Fruit fly (Drosophila melanogaster): ENCODE data around the gene Ance.

The Ance gene

DNA sequence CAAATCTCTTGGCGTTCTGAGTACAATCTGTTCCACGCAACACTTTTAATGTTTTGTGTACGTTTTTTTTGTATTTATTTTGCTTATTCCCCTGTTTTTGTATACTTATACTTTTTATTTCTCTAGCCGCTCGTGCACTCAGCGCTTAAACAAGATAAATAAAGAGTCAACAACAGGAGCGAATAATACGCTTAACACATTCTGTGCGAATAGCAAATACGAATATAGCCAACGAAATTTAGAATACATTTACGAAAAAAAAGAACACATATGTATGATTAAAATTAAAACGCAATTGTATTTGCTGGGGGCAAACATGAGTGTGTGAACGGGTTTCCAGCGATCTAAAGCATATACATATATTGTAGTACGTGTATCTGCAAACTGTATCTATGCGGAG lies 23.5 kb upstream of the Ance start (continued):
- TF ChIP-seq Camta (GFP tag; optimal IDR thresholded peaks at IDR 0.05) = no peak
- no peak for TF ChIP-seq HmgZ (tag; optimal IDR thresholded peaks at IDR 0.05)
- TF ChIP-seq phol (tag; optimal IDR thresholded peaks at IDR 0.05) = no peak
- TF ChIP-seq CG6175 (GFP tag; IDR thresholded peaks at IDR 0.05) = no peak
- no peak for TF ChIP-seq Side (GFP tag; optimal IDR thresholded peaks at IDR 0.05)
- TF ChIP-seq Max (GFP tag; optimal IDR thresholded peaks at IDR 0.05) = no peak
- TF ChIP-seq Nf-YC (tag; optimal IDR thresholded peaks at IDR 0.05) = no peak
- no peak for TF ChIP-seq twi (tag; optimal IDR thresholded peaks at IDR 0.05)
- TF ChIP-seq zen2 (GFP tag; IDR thresholded peaks at IDR 0.05; ENCODE audit: partially characterized antibody) = no peak
- TF ChIP-seq Nf-YA (GFP tag; IDR thresholded peaks at IDR 0.05) = no peak
- no peak for TF ChIP-seq ERR (GFP tag; optimal IDR thresholded peaks at IDR 0.05)
- no peak for TF ChIP-seq CG1792 (GFP tag; optimal IDR thresholded peaks at IDR 0.05)
- TF ChIP-seq caup (GFP tag; optimal IDR thresholded peaks at IDR 0.05; ENCODE audit: severe bottlenecking) = peak; percentile 32
- TF ChIP-seq CG9609 (GFP tag; optimal IDR thresholded peaks at IDR 0.05) = no peak
- no peak for TF ChIP-seq pfk (GFP tag; optimal IDR thresholded peaks at IDR 0.05)
- TF ChIP-seq NK7.1 (GFP tag; optimal IDR thresholded peaks at IDR 0.05) = no peak
- no peak for TF ChIP-seq Antp (GFP tag; optimal IDR thresholded peaks at IDR 0.05)
- peak; percentile 81 for TF ChIP-seq Hmr (GFP tag; optimal IDR thresholded peaks at IDR 0.05)
- TF ChIP-seq ftz-f1 (GFP tag; optimal IDR thresholded peaks at IDR 0.05) = no peak
- no peak for TF ChIP-seq CkIIα-i1 (GFP tag; IDR thresholded peaks at IDR 0.05)
- no peak for TF ChIP-seq CG12219 (GFP tag; optimal IDR thresholded peaks at IDR 0.05)
- TF ChIP-seq CG2202 (tag; optimal IDR thresholded peaks at IDR 0.05) = no peak
- no peak for TF ChIP-seq bbx (GFP tag; IDR thresholded peaks at IDR 0.05; ENCODE audit: partially characterized antibody)
- no peak for TF ChIP-seq CG6813 (GFP tag; optimal IDR thresholded peaks at IDR 0.05)
- no peak for TF ChIP-seq Mrtf (GFP tag; IDR thresholded peaks at IDR 0.05)
- TF ChIP-seq MESR4 (GFP tag; optimal IDR thresholded peaks at IDR 0.05) = no peak
- TF ChIP-seq Ssrp (tag; optimal IDR thresholded peaks at IDR 0.05) = no peak
- no peak for TF ChIP-seq CG8290 (GFP tag; optimal IDR thresholded peaks at IDR 0.05)
- TF ChIP-seq CG8290 (tag; optimal IDR thresholded peaks at IDR 0.05) = no peak
- TF ChIP-seq CG5180 (GFP tag; optimal IDR thresholded peaks at IDR 0.05) = no peak
- no peak for TF ChIP-seq CG15011 (GFP tag; optimal IDR thresholded peaks at IDR 0.05)
- no peak for TF ChIP-seq nmo (GFP tag; optimal IDR thresholded peaks at IDR 0.05)
- TF ChIP-seq Ptx1 (GFP tag; IDR thresholded peaks at IDR 0.05) = no peak
- TF ChIP-seq Gsc (GFP tag; IDR thresholded peaks at IDR 0.05) = no peak
- no peak for TF ChIP-seq CG1603 (tag; optimal IDR thresholded peaks at IDR 0.05)
- TF ChIP-seq CG34376 (GFP tag; optimal IDR thresholded peaks at IDR 0.05) = no peak
- TF ChIP-seq Hr39 (optimal IDR thresholded peaks at IDR 0.05) = no peak
- TF ChIP-seq CG10267 (tag; optimal IDR thresholded peaks at IDR 0.05) = no peak
- no peak for TF ChIP-seq pum (GFP tag; optimal IDR thresholded peaks at IDR 0.05)
- TF ChIP-seq Trl (optimal IDR thresholded peaks at IDR 0.05) = no peak
- no peak for TF ChIP-seq Trl (GFP tag; optimal IDR thresholded peaks at IDR 0.05)
- TF ChIP-seq CG11696 (GFP tag; IDR thresholded peaks at IDR 0.05) = no peak
- TF ChIP-seq CG7372 (GFP tag; IDR thresholded peaks at IDR 0.05) = no peak
- TF ChIP-seq H2.0 (GFP tag; IDR thresholded peaks at IDR 0.05) = no peak
- TF ChIP-seq wor (GFP tag; IDR thresholded peaks at IDR 0.05) = no peak
- TF ChIP-seq CG32532 (GFP tag; IDR thresholded peaks at IDR 0.05) = no peak
- TF ChIP-seq CG11695 (GFP tag; IDR thresholded peaks at IDR 0.05) = no peak
- no peak for TF ChIP-seq ATbp (GFP tag; optimal IDR thresholded peaks at IDR 0.05)
- TF ChIP-seq vvl (GFP tag; IDR thresholded peaks at IDR 0.05) = no peak
- no peak for TF ChIP-seq CG12104 (GFP tag; optimal IDR thresholded peaks at IDR 0.05)
- TF ChIP-seq CG1529 (GFP tag; optimal IDR thresholded peaks at IDR 0.05) = no peak
- no peak for TF ChIP-seq ap (GFP tag; IDR thresholded peaks at IDR 0.05)
- TF ChIP-seq dysf (GFP tag; IDR thresholded peaks at IDR 0.05) = no peak
- TF ChIP-seq PHDP (tag; optimal IDR thresholded peaks at IDR 0.05) = peak; percentile 56

All from whole organism, embryonic.